Worm (Caenorhabditis elegans) whole organism, L3 larva: ENCODE measurements around the gene ctsa-1.1.

ENCODE experiments used
- ceh-28 ChIP-seq: fragments of 150-350 bp; optimal IDR thresholded peaks from 2 replicates; lab custom pipeline; 2014; ENCODE audit warnings: missing biosample characterization, missing genetic modification reagents, missing genetic modification characterization
- ceh-82 ChIP-seq: fragments of 150-350 bp; optimal IDR thresholded peaks from 2 replicates; lab custom pipeline; 2014; ENCODE audit warnings: missing biosample characterization, missing genetic modification characterization
- egl-5 ChIP-seq: fragments of 150-350 bp; optimal IDR thresholded peaks from 2 replicates; lab custom pipeline; 2017; ENCODE audit warnings: missing biosample characterization, missing genetic modification reagents, missing genetic modification characterization, inconsistent platforms
- elt-1 ChIP-seq: fragments of 150-350 bp; optimal IDR thresholded peaks from 2 replicates; lab custom pipeline; 2014; ENCODE audit warnings: missing biosample characterization, missing genetic modification characterization
- eor-1 ChIP-seq, 2 experiments: fragments of 150-350 bp; optimal IDR thresholded peaks; 2 replicates each; lab custom pipeline; 2014 to 2018; ENCODE audit warnings: missing biosample characterization in 2 of 2, missing genetic modification characterization in 2 of 2
- fkh-10 ChIP-seq: sonication (generic microtip); optimal IDR thresholded peaks from 2 replicates; lab custom pipeline; 2017; ENCODE audit warnings: missing biosample characterization, missing genetic modification reagents, missing genetic modification characterization
- fkh-2 ChIP-seq: fragments of 150-350 bp; optimal IDR thresholded peaks from 2 replicates; lab custom pipeline; 2014; ENCODE audit warnings: missing biosample characterization, missing genetic modification reagents, missing genetic modification characterization
- fos-1 ChIP-seq: fragments of 150-350 bp; optimal IDR thresholded peaks from 2 replicates; lab custom pipeline; 2014; ENCODE audit warnings: missing biosample characterization, missing genetic modification characterization
- jun-1 ChIP-seq: fragments of 150-350 bp; optimal IDR thresholded peaks from 2 replicates; lab custom pipeline; 2014; ENCODE audit warnings: missing biosample characterization, missing genetic modification reagents, missing genetic modification characterization
- lsy-12 ChIP-seq: sonication (generic microtip); optimal IDR thresholded peaks from 2 replicates; lab custom pipeline; 2016; ENCODE audit warnings: mild to moderate bottlenecking, missing genetic modification characterization, missing compliant biosample characterization
- nhr-11 ChIP-seq: fragments of 150-350 bp; optimal IDR thresholded peaks from 2 replicates; lab custom pipeline; 2014; ENCODE audit warnings: missing biosample characterization, missing genetic modification characterization
- nhr-12 ChIP-seq: fragments of 150-350 bp; optimal IDR thresholded peaks from 2 replicates; lab custom pipeline; 2014; ENCODE audit warnings: missing biosample characterization, missing genetic modification characterization
- nhr-23 ChIP-seq: fragments of 150-350 bp; optimal IDR thresholded peaks from 2 replicates; lab custom pipeline; 2014; ENCODE audit warnings: missing biosample characterization, missing genetic modification reagents, missing genetic modification characterization
- nhr-237 ChIP-seq: fragments of 150-350 bp; optimal IDR thresholded peaks from 2 replicates; lab custom pipeline; 2014; ENCODE audit warnings: missing biosample characterization, missing genetic modification characterization
- nhr-43 ChIP-seq: sonication (generic microtip); optimal IDR thresholded peaks from 2 replicates; lab custom pipeline; 2016; ENCODE audit warnings: mild to moderate bottlenecking, missing genetic modification characterization, missing compliant biosample characterization; ENCODE audit not compliant: poor library complexity, severe bottlenecking
- nhr-67 ChIP-seq: fragments of 150-350 bp; optimal IDR thresholded peaks from 2 replicates; lab custom pipeline; 2014; ENCODE audit warnings: missing biosample characterization, missing genetic modification characterization
- sea-2 ChIP-seq: fragments of 150-350 bp; sonication (generic microtip); optimal IDR thresholded peaks from 4 replicates; lab custom pipeline; 2014; ENCODE audit warnings: missing biosample characterization, missing genetic modification reagents, missing genetic modification characterization
- snpc-4 ChIP-seq: fragments of 150-350 bp; optimal IDR thresholded peaks from 2 replicates; lab custom pipeline; 2014; ENCODE audit warnings: missing biosample characterization, missing genetic modification characterization
- ztf-4 ChIP-seq: fragments of 150-350 bp; optimal IDR thresholded peaks from 2 replicates; lab custom pipeline; 2014; ENCODE audit warnings: missing biosample characterization, missing genetic modification characterization

The ctsa-1.1 gene

DNA sequence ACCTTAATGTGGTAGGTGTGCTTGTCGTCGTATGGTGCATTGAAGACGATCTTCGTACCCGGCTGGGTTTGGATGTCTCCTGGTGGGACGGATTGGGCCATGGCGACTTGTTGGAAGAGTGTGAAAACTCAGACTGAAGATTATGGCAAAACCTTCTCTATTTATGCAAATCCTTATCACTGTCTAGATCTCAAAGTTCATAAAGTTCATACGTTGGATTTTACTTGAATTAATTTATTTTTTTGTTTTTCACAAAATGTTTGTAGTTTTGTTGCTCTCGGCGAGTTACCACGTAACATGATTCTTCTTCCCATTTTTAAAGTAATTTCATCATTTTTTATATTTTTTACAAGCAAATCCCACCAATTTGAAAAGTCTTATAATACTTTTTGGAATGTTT is 48.7 kb downstream of the ctsa-1.1 start, which contains the start of gene msp-3:
TSS of gene msp-3 (minus strand) at position 101 of the 400 bp plus-strand sequence.
- TF ChIP-seq elt-1 (tag; lab: Kevin White, UChicago) (no peak), nhr-12 (tag; lab: Kevin White, UChicago) (no peak), ztf-4 (no peak), jun-1 (tag; lab: Kevin White, UChicago) (no peak), ceh-28 (tag; lab: Kevin White, UChicago) (no peak), snpc-4 (no peak), nhr-23 (tag; lab: Kevin White, UChicago) (no peak), fkh-2 (tag; lab: Kevin White, UChicago) (no peak), fkh-10 (GFP tag; lab: Kevin White, UChicago) (no peak), nhr-67 (tag; lab: Kevin White, UChicago) (no peak), ceh-82 (tag; lab: Kevin White, UChicago) (no peak), nhr-43 (tag; lab: Kevin White, UChicago) (no peak), lsy-12 (tag; lab: Kevin White, UChicago) (no peak), egl-5 (tag; lab: Kevin White, UChicago) (no peak), nhr-237 (tag; lab: Kevin White, UChicago) (no peak), nhr-11 (tag; lab: Kevin White, UChicago) (no peak), eor-1 (tag; optimal IDR thresholded peaks at IDR 0.05; lab: Kevin White, UChicago) (no peak), fos-1 (tag; lab: Kevin White, UChicago) (no peak), sea-2 (GFP tag; lab: Kevin White, UChicago) (no peak)
